Fruit fly (Drosophila melanogaster) whole organism, embryonic: ENCODE data around the gene Dpy-30L1.
A peak's percentile ranks its signal among the peaks of the same experiment; 100 is the strongest.

Experiments
- Abd-B ChIP-seq: fragments of 200-800 bp; sonication (Bioruptor generic); optimal IDR thresholded peaks from 2 replicates; lab custom pipeline; 2018; ENCODE audit warnings: missing biosample characterization, mild to moderate bottlenecking, missing genetic modification characterization, moderate library complexity
- CG10366 ChIP-seq: fragments of 200-800 bp; sonication (Bioruptor generic); IDR thresholded peaks from 2 replicates; pipeline ENCODE4 v1.3.6; 2022; ENCODE audit warnings: missing biosample characterization, missing genetic modification characterization
- CG11456 ChIP-seq: fragments of 200-800 bp; sonication (Bioruptor generic); IDR thresholded peaks from 3 replicates; pipeline ENCODE4 v1.3.6; 2022; ENCODE audit warnings: missing biosample characterization, missing genetic modification characterization
- CG11504 ChIP-seq: fragments of 200-800 bp; sonication (Bioruptor generic); optimal IDR thresholded peaks from 3 replicates; lab custom pipeline; 2019; ENCODE audit warnings: missing biosample characterization, mild to moderate bottlenecking, missing genetic modification characterization, moderate library complexity
- CG11723 ChIP-seq: fragments of 200-800 bp; sonication (Bioruptor generic); optimal IDR thresholded peaks from 2 replicates; lab custom pipeline; 2017; ENCODE audit warnings: missing biosample characterization, mild to moderate bottlenecking, missing genetic modification characterization
- CG1233 ChIP-seq: fragments of 200-800 bp; sonication (Bioruptor generic); optimal IDR thresholded peaks from 4 replicates; lab custom pipeline; 2018; ENCODE audit warnings: missing biosample characterization, mild to moderate bottlenecking, missing genetic modification characterization
- CG13775 ChIP-seq: fragments of 200-800 bp; sonication (Bioruptor generic); optimal IDR thresholded peaks from 3 replicates; lab custom pipeline; 2017; ENCODE audit warnings: missing biosample characterization, mild to moderate bottlenecking, missing genetic modification characterization
- CG14965 ChIP-seq: fragments of 200-800 bp; sonication (Bioruptor generic); optimal IDR thresholded peaks from 2 replicates; lab custom pipeline; 2016; ENCODE audit warnings: missing biosample characterization, missing genetic modification characterization, borderline replicate concordance
- CG15269 ChIP-seq: fragments of 200-800 bp; sonication (Bioruptor generic); optimal IDR thresholded peaks from 2 replicates; lab custom pipeline; 2018; ENCODE audit warnings: missing biosample characterization, mild to moderate bottlenecking, missing genetic modification characterization, moderate library complexity
- CG15514 ChIP-seq: fragments of 200-800 bp; sonication (Bioruptor generic); optimal IDR thresholded peaks from 3 replicates; lab custom pipeline; 2017; ENCODE audit warnings: missing biosample characterization, missing genetic modification characterization, mild to moderate bottlenecking, moderate library complexity, missing genetic modification reagents
- CG17186 ChIP-seq: fragments of 200-800 bp; sonication (Bioruptor generic); optimal IDR thresholded peaks from 3 replicates; lab custom pipeline; 2017; ENCODE audit warnings: missing biosample characterization, missing genetic modification reagents, missing genetic modification characterization
- CG17568 ChIP-seq: fragments of 200-800 bp; sonication (Bioruptor generic); optimal IDR thresholded peaks from 2 replicates; lab custom pipeline; 2018; ENCODE audit warnings: missing biosample characterization, mild to moderate bottlenecking, missing genetic modification characterization, moderate library complexity
- CG18619 ChIP-seq: fragments of 200-800 bp; sonication (Bioruptor generic); optimal IDR thresholded peaks from 3 replicates; lab custom pipeline; 2017; ENCODE audit warnings: missing biosample characterization, mild to moderate bottlenecking, missing genetic modification characterization
- CG2120 ChIP-seq: fragments of 200-800 bp; sonication (Bioruptor generic); optimal IDR thresholded peaks from 3 replicates; lab custom pipeline; 2016; ENCODE audit warnings: missing biosample characterization, missing genetic modification characterization
- CG2129 ChIP-seq: fragments of 200-800 bp; sonication (Bioruptor generic); IDR thresholded peaks from 2 replicates; pipeline ENCODE4 v1.3.6; 2022; ENCODE audit warnings: missing biosample characterization, missing genetic modification characterization; ENCODE audit not compliant: partially characterized antibody
- CG3163 ChIP-seq: fragments of 200-800 bp; sonication (Bioruptor generic); optimal IDR thresholded peaks from 3 replicates; lab custom pipeline; 2016; ENCODE audit warnings: missing biosample characterization, missing genetic modification characterization
- CG3281 ChIP-seq: fragments of 200-800 bp; sonication (Bioruptor generic); optimal IDR thresholded peaks from 3 replicates; lab custom pipeline; 2017; ENCODE audit warnings: missing biosample characterization, mild to moderate bottlenecking, missing genetic modification characterization
- CG33213 ChIP-seq: fragments of 200-800 bp; sonication (Bioruptor generic); optimal IDR thresholded peaks from 3 replicates; lab custom pipeline; 2016; ENCODE audit warnings: missing biosample characterization, missing genetic modification characterization
- CG34376 ChIP-seq: fragments of 200-800 bp; sonication (Bioruptor generic); optimal IDR thresholded peaks from 2 replicates; lab custom pipeline; 2018; ENCODE audit warnings: missing biosample characterization, mild to moderate bottlenecking, missing genetic modification characterization
- CG4360 ChIP-seq: fragments of 200-800 bp; sonication (Bioruptor generic); IDR thresholded peaks from 2 replicates; pipeline ENCODE4 v1.3.6; 2022; ENCODE audit warnings: missing biosample characterization, missing genetic modification characterization
- CG4617 ChIP-seq: fragments of 200-800 bp; sonication (Bioruptor generic); optimal IDR thresholded peaks from 3 replicates; lab custom pipeline; 2016; ENCODE audit warnings: missing biosample characterization, missing genetic modification characterization, borderline replicate concordance
- CG7786 ChIP-seq: fragments of 200-800 bp; sonication (Bioruptor generic); optimal IDR thresholded peaks from 2 replicates; lab custom pipeline; 2016; ENCODE audit warnings: missing biosample characterization, missing genetic modification characterization
- CG8388 ChIP-seq: fragments of 200-800 bp; sonication (Bioruptor generic); optimal IDR thresholded peaks from 2 replicates; lab custom pipeline; 2019; ENCODE audit warnings: missing biosample characterization, mild to moderate bottlenecking, missing genetic modification characterization, moderate library complexity
- CG8944 ChIP-seq: fragments of 200-800 bp; sonication (Bioruptor generic); optimal IDR thresholded peaks from 3 replicates; lab custom pipeline; 2016; ENCODE audit warnings: missing biosample characterization, missing genetic modification characterization
- CG9727 ChIP-seq: fragments of 200-800 bp; sonication (Bioruptor generic); optimal IDR thresholded peaks from 3 replicates; lab custom pipeline; 2017; ENCODE audit warnings: missing biosample characterization, mild to moderate bottlenecking, missing genetic modification characterization
- CG9932 ChIP-seq: fragments of 200-800 bp; sonication (Bioruptor generic); IDR thresholded peaks from 2 replicates; pipeline ENCODE4 v1.3.6; 2022; ENCODE audit warnings: missing biosample characterization, missing genetic modification characterization
- ERR ChIP-seq: fragments of 200-800 bp; sonication (Bioruptor generic); optimal IDR thresholded peaks from 2 replicates; lab custom pipeline; 2016; ENCODE audit warnings: missing biosample characterization, missing genetic modification characterization
- Ets97D ChIP-seq: fragments of 200-800 bp; sonication (Bioruptor generic); optimal IDR thresholded peaks from 3 replicates; lab custom pipeline; 2016; ENCODE audit warnings: missing biosample characterization, missing genetic modification characterization
- Lim3 ChIP-seq: fragments of 200-800 bp; sonication (Bioruptor generic); IDR thresholded peaks from 2 replicates; pipeline ENCODE4 v1.3.6; 2022; ENCODE audit warnings: missing biosample characterization, missing genetic modification characterization
- Med ChIP-seq: fragments of 200-800 bp; sonication (Bioruptor generic); peaks from one replicate; lab custom pipeline; 2016; ENCODE audit warnings: missing biosample characterization, missing genetic modification characterization, mild to moderate bottlenecking, inconsistent platforms, moderate library complexity
- NK7.1 ChIP-seq: fragments of 200-800 bp; sonication (Bioruptor generic); optimal IDR thresholded peaks from 3 replicates; lab custom pipeline; 2016; ENCODE audit warnings: missing biosample characterization, missing genetic modification characterization
- Nf-YA ChIP-seq: fragments of 200-800 bp; sonication (Bioruptor generic); IDR thresholded peaks from 2 replicates; pipeline ENCODE4 v1.3.6; 2022; ENCODE audit warnings: missing biosample characterization, missing genetic modification characterization
- Sin3A ChIP-seq: fragments of >200 bp; optimal IDR thresholded peaks from 2 replicates; lab custom pipeline; 2018
- TFAM ChIP-seq: fragments of 200-800 bp; sonication (Bioruptor generic); optimal IDR thresholded peaks from 2 replicates; lab custom pipeline; 2017; ENCODE audit warnings: missing biosample characterization, missing genetic modification characterization, inconsistent platforms
- abd-A ChIP-seq: fragments of 200-800 bp; sonication (Bioruptor generic); optimal IDR thresholded peaks from 3 replicates; lab custom pipeline; 2019; ENCODE audit warnings: missing biosample characterization, mild to moderate bottlenecking, missing genetic modification characterization, moderate library complexity
- ap ChIP-seq: fragments of 200-800 bp; sonication (Bioruptor generic); IDR thresholded peaks from 2 replicates; pipeline ENCODE4 v1.3.6; 2022; ENCODE audit warnings: missing biosample characterization, missing genetic modification characterization
- ara ChIP-seq: fragments of 200-800 bp; sonication (Bioruptor generic); IDR thresholded peaks from 2 replicates; pipeline ENCODE4 v1.3.6; 2022; ENCODE audit warnings: missing biosample characterization, missing genetic modification characterization
- btn ChIP-seq: fragments of 200-800 bp; sonication (Bioruptor generic); optimal IDR thresholded peaks from 2 replicates; lab custom pipeline; 2016; ENCODE audit warnings: missing biosample characterization, missing genetic modification characterization
- exex ChIP-seq: fragments of 200-800 bp; sonication (Bioruptor generic); optimal IDR thresholded peaks from 4 replicates; lab custom pipeline; 2018; ENCODE audit warnings: missing biosample characterization, mild to moderate bottlenecking, missing genetic modification characterization, moderate library complexity
- eyg ChIP-seq: fragments of 200-800 bp; sonication (Bioruptor generic); optimal IDR thresholded peaks from 3 replicates; lab custom pipeline; 2016; ENCODE audit warnings: missing biosample characterization, missing genetic modification characterization
- gfzf ChIP-seq: fragments of 200-800 bp; sonication (Bioruptor generic); optimal IDR thresholded peaks from 2 replicates; lab custom pipeline; 2016; ENCODE audit warnings: missing biosample characterization, mild to moderate bottlenecking, missing genetic modification characterization, moderate library complexity
- grn ChIP-seq: fragments of 200-800 bp; sonication (Bioruptor generic); optimal IDR thresholded peaks from 3 replicates; lab custom pipeline; 2017; ENCODE audit warnings: missing biosample characterization, missing genetic modification characterization
- jigr1 ChIP-seq: fragments of 200-800 bp; sonication (Bioruptor generic); IDR thresholded peaks from 3 replicates; pipeline ENCODE4 v1.3.6; 2022; ENCODE audit warnings: missing biosample characterization, missing genetic modification characterization
- lilli ChIP-seq: fragments of 200-800 bp; sonication (Bioruptor generic); optimal IDR thresholded peaks from 3 replicates; lab custom pipeline; 2016; ENCODE audit warnings: missing biosample characterization, missing genetic modification characterization
- mam ChIP-seq: fragments of 200-800 bp; sonication (Bioruptor generic); optimal IDR thresholded peaks from 3 replicates; lab custom pipeline; 2016; ENCODE audit warnings: missing biosample characterization, missing genetic modification characterization
- p53 ChIP-seq: fragments of 200-800 bp; sonication (Bioruptor generic); optimal IDR thresholded peaks from 2 replicates; lab custom pipeline; 2016; ENCODE audit warnings: missing biosample characterization, missing genetic modification characterization
- sens ChIP-seq: fragments of 200-800 bp; sonication (Bioruptor generic); peaks from one replicate; lab custom pipeline; 2016; ENCODE audit warnings: missing biosample characterization, missing genetic modification characterization
- sima ChIP-seq: fragments of 200-800 bp; sonication (Bioruptor generic); optimal IDR thresholded peaks from 2 replicates; lab custom pipeline; 2016; ENCODE audit warnings: missing biosample characterization, missing genetic modification characterization
- stwl ChIP-seq: fragments of 200-800 bp; sonication (Bioruptor generic); optimal IDR thresholded peaks from 3 replicates; lab custom pipeline; 2018; ENCODE audit warnings: missing biosample characterization, mild to moderate bottlenecking, missing genetic modification characterization, moderate library complexity
- unpg ChIP-seq: fragments of 200-800 bp; sonication (Bioruptor generic); optimal IDR thresholded peaks from 3 replicates; lab custom pipeline; 2018; ENCODE audit warnings: missing biosample characterization, mild to moderate bottlenecking, missing genetic modification characterization, moderate library complexity
- vnd ChIP-seq: fragments of 200-800 bp; sonication (Bioruptor generic); IDR thresholded peaks from 3 replicates; pipeline ENCODE4 v1.3.6; 2022; ENCODE audit warnings: missing biosample characterization, missing genetic modification characterization; ENCODE audit not compliant: partially characterized antibody
- zfh1 ChIP-seq: fragments of 200-800 bp; sonication (Bioruptor generic); IDR thresholded peaks from 3 replicates; pipeline ENCODE4 v1.3.6; 2022; ENCODE audit warnings: missing biosample characterization, missing genetic modification characterization

Dpy-30L1 gene

DNA sequence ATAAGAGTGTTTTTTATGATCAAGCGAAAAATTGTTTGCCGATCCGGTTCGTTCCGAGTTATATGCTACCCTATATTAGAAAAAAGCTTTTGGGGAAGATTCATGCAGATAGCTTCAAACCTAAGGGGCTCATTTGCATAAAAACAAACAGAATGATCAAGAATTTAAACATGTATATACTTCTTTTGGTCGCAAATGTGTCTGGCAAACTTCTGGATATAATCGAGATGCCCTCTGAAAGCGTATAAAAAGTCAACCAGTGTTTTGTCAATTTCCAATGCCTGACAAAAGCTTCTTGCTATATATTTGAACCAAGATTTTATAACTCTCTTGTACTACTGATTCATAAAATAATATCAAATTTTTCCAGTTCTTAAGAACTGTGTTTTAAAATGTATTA is 46.8 kb upstream of the Dpy-30L1 start (continued):
- no peak for TF ChIP-seq CG1233 (GFP tag; lab: Kevin White, UChicago)
- no peak for TF ChIP-seq gfzf
- TF ChIP-seq CG9932 (GFP tag; lab: Robert Waterston, UW) = peak; percentile 67
- no peak for TF ChIP-seq CG3281 (GFP tag; lab: Kevin White, UChicago)
- no peak for TF ChIP-seq exex (tag; lab: Kevin White, UChicago)
- TF ChIP-seq CG8944 (GFP tag; lab: Kevin White, UChicago) = no peak
- TF ChIP-seq ap (GFP tag; lab: Robert Waterston, UW) = no peak
- no peak for TF ChIP-seq Sin3A
- TF ChIP-seq ara (GFP tag; lab: Robert Waterston, UW) = no peak
- no peak for TF ChIP-seq CG15269 (tag; lab: Kevin White, UChicago)
- TF ChIP-seq unpg = no peak
- TF ChIP-seq NK7.1 = no peak
- TF ChIP-seq Med (GFP tag; lab: Kevin White, UChicago) = peak; percentile 62
- no peak for TF ChIP-seq Lim3
- no peak for TF ChIP-seq CG4617 (GFP tag; lab: Kevin White, UChicago)
- TF ChIP-seq CG4360 (GFP tag; lab: Robert Waterston, UW) = no peak
- TF ChIP-seq CG18619 (GFP tag; lab: Kevin White, UChicago) = no peak
- no peak for TF ChIP-seq sima (GFP tag; lab: Kevin White, UChicago)
- no peak for TF ChIP-seq jigr1
- no peak for TF ChIP-seq zfh1 (GFP tag; lab: Robert Waterston, UW)
- 0 out of 3 replicates have a peak, but pooled peaks have one; percentile 29 for TF ChIP-seq vnd (GFP tag; lab: Robert Waterston, UW)
- TF ChIP-seq CG2129 (GFP tag; lab: Robert Waterston, UW) = no peak
- no peak for TF ChIP-seq TFAM (GFP tag; lab: Kevin White, UChicago)
- peak; percentile 4 for TF ChIP-seq lilli (GFP tag; lab: Kevin White, UChicago)
- peak; percentile 40 for TF ChIP-seq CG2120 (GFP tag; lab: Kevin White, UChicago)
- peak; percentile 77 for TF ChIP-seq stwl
- no peak for TF ChIP-seq p53 (GFP tag; lab: Kevin White, UChicago)
- no peak for TF ChIP-seq CG17568
- TF ChIP-seq ERR (GFP tag; lab: Kevin White, UChicago) = no peak
- TF ChIP-seq CG9727 (GFP tag; lab: Kevin White, UChicago) = no peak
- TF ChIP-seq CG7786 (GFP tag; lab: Kevin White, UChicago) = no peak
- TF ChIP-seq CG15514 = peak; percentile 6
- TF ChIP-seq CG34376 (GFP tag; lab: Kevin White, UChicago) = no peak
- TF ChIP-seq Nf-YA (GFP tag; lab: Robert Waterston, UW) = no peak
- peak; percentile 33 for TF ChIP-seq Abd-B (GFP tag; lab: Kevin White, UChicago)
- no peak for TF ChIP-seq grn
- TF ChIP-seq CG11723 (GFP tag; lab: Kevin White, UChicago) = no peak
- TF ChIP-seq CG8388 (GFP tag; lab: Kevin White, UChicago) = no peak
- no peak for TF ChIP-seq abd-A (tag; lab: Kevin White, UChicago)
- no peak; the same call in 1 of the 2 replicates for TF ChIP-seq CG10366 (GFP tag; lab: Robert Waterston, UW)
- no peak for TF ChIP-seq CG17186
- TF ChIP-seq eyg (GFP tag; lab: Kevin White, UChicago) = no peak
- no peak for TF ChIP-seq CG14965 (GFP tag; lab: Kevin White, UChicago)
- TF ChIP-seq CG33213 (GFP tag; lab: Kevin White, UChicago) = no peak
- TF ChIP-seq Ets97D (GFP tag; lab: Kevin White, UChicago) = no peak
- no peak for TF ChIP-seq btn (GFP tag; lab: Kevin White, UChicago)
- no peak for TF ChIP-seq mam (GFP tag; lab: Kevin White, UChicago)
- TF ChIP-seq CG3163 (GFP tag; lab: Kevin White, UChicago) = no peak
- TF ChIP-seq sens (GFP tag; lab: Kevin White, UChicago) = peak; percentile 65
- no peak for TF ChIP-seq CG13775 (GFP tag; lab: Kevin White, UChicago)
- TF ChIP-seq CG11456 (GFP tag; lab: Robert Waterston, UW) = no peak
- peak; percentile 47 for TF ChIP-seq CG11504 (tag; lab: Kevin White, UChicago)
